Worm (Caenorhabditis elegans): ENCODE data around the gene ckc-1.

DNA sequence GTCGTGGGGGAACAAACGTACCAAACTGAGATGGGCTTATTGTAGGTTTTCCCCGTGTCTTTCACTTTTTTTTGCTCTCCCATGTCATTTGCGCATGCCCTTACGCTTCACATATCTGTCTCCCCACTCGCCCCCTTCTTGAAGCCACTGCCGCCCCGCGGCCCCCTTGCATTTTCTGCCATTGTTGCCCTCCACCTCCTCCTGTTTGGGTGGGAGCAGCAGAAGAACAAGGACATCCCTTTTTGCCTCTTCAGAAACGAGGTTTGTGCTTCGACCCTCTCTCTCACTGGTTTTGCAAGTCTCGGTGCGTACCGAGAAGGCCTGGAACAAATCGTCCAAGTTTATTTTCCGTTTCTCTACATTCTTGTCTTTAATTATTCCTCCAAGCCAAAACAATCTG, 22.3 kb upstream of the ckc-1 start:
- no peak for TF ChIP-seq skn-1 (tag; optimal IDR thresholded peaks at IDR 0.05)
- no peak for TF ChIP-seq nhr-21 (tag; optimal IDR thresholded peaks at IDR 0.05)
- no peak for TF ChIP-seq lin-13 (GFP tag; optimal IDR thresholded peaks at IDR 0.05)
